Fruit fly (Drosophila melanogaster) whole organism, embryonic: ENCODE results near the gene Mrp5.

ENCODE experiments used
- Adf1 ChIP-seq: fragments of 200-800 bp; sonication (Bioruptor generic); IDR thresholded peaks from 2 replicates; pipeline ENCODE4 v1.3.6; 2022; ENCODE audit warnings: missing biosample characterization, missing genetic modification characterization
- Antp ChIP-seq: fragments of 200-800 bp; sonication (Bioruptor generic); optimal IDR thresholded peaks from 3 replicates; lab custom pipeline; 2016; ENCODE audit warnings: missing biosample characterization, missing genetic modification characterization
- Atf6 ChIP-seq: fragments of 200-800 bp; sonication (Bioruptor generic); IDR thresholded peaks from 2 replicates; pipeline ENCODE4 v1.3.6; 2022; ENCODE audit warnings: missing biosample characterization, missing genetic modification characterization
- CG10274 ChIP-seq: fragments of 200-800 bp; sonication (Bioruptor generic); optimal IDR thresholded peaks from 3 replicates; lab custom pipeline; 2017; ENCODE audit warnings: missing biosample characterization, mild to moderate bottlenecking, missing genetic modification characterization
- CG11456 ChIP-seq: fragments of 200-800 bp; sonication (Bioruptor generic); IDR thresholded peaks from 3 replicates; pipeline ENCODE4 v1.3.6; 2022; ENCODE audit warnings: missing biosample characterization, missing genetic modification characterization
- CG12219 ChIP-seq: fragments of 200-800 bp; sonication (Bioruptor generic); optimal IDR thresholded peaks from 3 replicates; lab custom pipeline; 2018; ENCODE audit warnings: missing biosample characterization, mild to moderate bottlenecking, missing genetic modification characterization
- CG13287 ChIP-seq: fragments of 200-800 bp; sonication (Bioruptor generic); IDR thresholded peaks from 2 replicates; pipeline ENCODE4 v1.3.6; 2022; ENCODE audit warnings: missing biosample characterization, missing genetic modification characterization; ENCODE audit not compliant: partially characterized antibody
- CG13624 ChIP-seq: fragments of 200-800 bp; sonication (Bioruptor generic); optimal IDR thresholded peaks from 2 replicates; lab custom pipeline; 2016; ENCODE audit warnings: missing biosample characterization, missing genetic modification characterization
- CG14710 ChIP-seq: fragments of 200-800 bp; sonication (Bioruptor generic); optimal IDR thresholded peaks from 3 replicates; lab custom pipeline; 2019; ENCODE audit warnings: missing biosample characterization, mild to moderate bottlenecking, missing genetic modification characterization, moderate library complexity
- CG1647 ChIP-seq: fragments of 200-800 bp; sonication (Bioruptor generic); optimal IDR thresholded peaks from 3 replicates; lab custom pipeline; 2016; ENCODE audit warnings: missing biosample characterization, missing genetic modification characterization
- CG16863 ChIP-seq: fragments of 200-800 bp; sonication (Bioruptor generic); optimal IDR thresholded peaks from 3 replicates; lab custom pipeline; 2016; ENCODE audit warnings: missing biosample characterization, missing genetic modification characterization
- CG17385 ChIP-seq: fragments of 200-800 bp; sonication (Bioruptor generic); optimal IDR thresholded peaks from 3 replicates; lab custom pipeline; 2018; ENCODE audit warnings: missing biosample characterization, mild to moderate bottlenecking, missing genetic modification characterization
- CG2712 ChIP-seq: fragments of 200-800 bp; optimal IDR thresholded peaks from 3 replicates; lab custom pipeline; 2019; ENCODE audit warnings: missing biosample characterization, mild to moderate bottlenecking, missing genetic modification characterization, moderate library complexity
- CG31224 ChIP-seq: fragments of 200-800 bp; sonication (Bioruptor generic); IDR thresholded peaks from 2 replicates; pipeline ENCODE4 v1.3.6; 2022; ENCODE audit warnings: missing biosample characterization, missing genetic modification characterization
- CG32532 ChIP-seq: fragments of 200-800 bp; sonication (Bioruptor generic); IDR thresholded peaks from 2 replicates; pipeline ENCODE4 v1.3.6; 2022; ENCODE audit warnings: missing biosample characterization, missing genetic modification characterization
- CG3726 ChIP-seq: fragments of 200-800 bp; sonication (Bioruptor generic); IDR thresholded peaks from 3 replicates; pipeline ENCODE4, ENCODE4 v1.3.6; 2022; ENCODE audit warnings: missing biosample characterization, missing genetic modification characterization
- CG3847 ChIP-seq: fragments of 200-800 bp; sonication (Bioruptor generic); IDR thresholded peaks from 2 replicates; pipeline ENCODE4 v1.3.6; 2022; ENCODE audit warnings: missing biosample characterization, missing genetic modification characterization
- CG4404 ChIP-seq: fragments of 200-800 bp; sonication (Bioruptor generic); IDR thresholded peaks from 2 replicates; pipeline ENCODE4 v1.3.6; 2022; ENCODE audit warnings: missing biosample characterization, missing genetic modification characterization
- CG4820 ChIP-seq: fragments of 200-800 bp; sonication (Bioruptor generic); optimal IDR thresholded peaks from 3 replicates; lab custom pipeline; 2016; ENCODE audit warnings: missing biosample characterization, missing genetic modification characterization
- CG6854 ChIP-seq: fragments of 200-800 bp; sonication (Bioruptor generic); optimal IDR thresholded peaks from 3 replicates; lab custom pipeline; 2017; ENCODE audit warnings: missing biosample characterization, mild to moderate bottlenecking, missing genetic modification characterization
- CHES-1-like ChIP-seq: fragments of 200-800 bp; sonication (Bioruptor generic); optimal IDR thresholded peaks from 2 replicates; lab custom pipeline; 2016; ENCODE audit warnings: missing biosample characterization, missing genetic modification characterization
- CTCF ChIP-seq: fragments of 200-800 bp; sonication (Bioruptor generic); optimal IDR thresholded peaks from 2 replicates; lab custom pipeline; 2017; ENCODE audit warnings: missing biosample characterization, mild to moderate bottlenecking, missing genetic modification characterization, moderate library complexity
- Dek ChIP-seq: fragments of 200-800 bp; sonication (Bioruptor generic); optimal IDR thresholded peaks from 3 replicates; lab custom pipeline; 2019; ENCODE audit warnings: missing biosample characterization, mild to moderate bottlenecking, missing genetic modification characterization, moderate library complexity
- Kr ChIP-seq: fragments of 200-800 bp; sonication (Bioruptor generic); optimal IDR thresholded peaks from 2 replicates; lab custom pipeline; 2017; ENCODE audit warnings: missing biosample characterization, mild to moderate bottlenecking, missing genetic modification characterization
- Lpt ChIP-seq: fragments of >200 bp; optimal IDR thresholded peaks from 2 replicates; lab custom pipeline; 2018; ENCODE audit warnings: missing biosample characterization, missing genetic modification characterization
- Max ChIP-seq: fragments of 200-800 bp; sonication (Bioruptor generic); optimal IDR thresholded peaks from 2 replicates; lab custom pipeline; 2016; ENCODE audit warnings: missing biosample characterization, mild to moderate bottlenecking, missing genetic modification characterization
- NfI ChIP-seq: fragments of 200-800 bp; sonication (Bioruptor generic); optimal IDR thresholded peaks from 3 replicates; lab custom pipeline; 2018; ENCODE audit warnings: missing biosample characterization, mild to moderate bottlenecking, missing genetic modification characterization, moderate library complexity
- Opbp ChIP-seq: fragments of 200-800 bp; sonication (Bioruptor generic); IDR thresholded peaks from 3 replicates; pipeline ENCODE4 v1.3.6; 2022; ENCODE audit warnings: missing biosample characterization, missing genetic modification characterization; ENCODE audit not compliant: partially characterized antibody
- Optix ChIP-seq: fragments of 200-800 bp; sonication (Bioruptor generic); IDR thresholded peaks from 3 replicates; pipeline ENCODE4 v1.3.6; 2022; ENCODE audit warnings: missing biosample characterization, missing genetic modification characterization
- Scr ChIP-seq: fragments of 200-800 bp; sonication (Bioruptor generic); IDR thresholded peaks from 2 replicates; pipeline ENCODE4 v1.3.6; 2022; ENCODE audit warnings: missing biosample characterization, missing genetic modification characterization; ENCODE audit not compliant: partially characterized antibody
- ci ChIP-seq: fragments of 200-800 bp; sonication (Bioruptor generic); IDR thresholded peaks from 3 replicates; pipeline ENCODE4 v1.3.6; 2022; ENCODE audit warnings: missing biosample characterization, missing genetic modification characterization
- crol ChIP-seq: fragments of 200-800 bp; sonication (Bioruptor generic); IDR thresholded peaks from 2 replicates; pipeline ENCODE4 v1.3.6; 2022; ENCODE audit warnings: missing biosample characterization, missing genetic modification characterization
- da ChIP-seq: fragments of 200-800 bp; sonication (Bioruptor generic); optimal IDR thresholded peaks from 2 replicates; lab custom pipeline; 2016; ENCODE audit warnings: missing biosample characterization, missing genetic modification characterization
- dmrt11E ChIP-seq: fragments of 200-800 bp; sonication (Bioruptor generic); optimal IDR thresholded peaks from 3 replicates; lab custom pipeline; 2018; ENCODE audit warnings: missing biosample characterization, mild to moderate bottlenecking, missing genetic modification characterization, moderate library complexity
- fd102C ChIP-seq: fragments of 200-800 bp; sonication (Bioruptor generic); optimal IDR thresholded peaks from 2 replicates; lab custom pipeline; 2018; ENCODE audit warnings: missing biosample characterization, mild to moderate bottlenecking, missing genetic modification characterization, moderate library complexity
- hb ChIP-seq: fragments of 200-800 bp; sonication (Bioruptor generic); IDR thresholded peaks from 3 replicates; pipeline ENCODE4 v1.3.6; 2022; ENCODE audit warnings: missing biosample characterization, missing genetic modification characterization; ENCODE audit not compliant: partially characterized antibody
- hth ChIP-seq: fragments of >200 bp; optimal IDR thresholded peaks from 2 replicates; lab custom pipeline; 2017; ENCODE audit warnings: inconsistent platforms
- knrl ChIP-seq: fragments of 200-800 bp; sonication (Bioruptor generic); IDR thresholded peaks from 3 replicates; pipeline ENCODE4 v1.3.6; 2022; ENCODE audit warnings: missing biosample characterization, missing genetic modification characterization; ENCODE audit not compliant: partially characterized antibody
- lab ChIP-seq: fragments of 200-800 bp; sonication (Bioruptor generic); optimal IDR thresholded peaks from 3 replicates; lab custom pipeline; 2017; ENCODE audit warnings: missing biosample characterization, missing genetic modification characterization, mild to moderate bottlenecking, moderate library complexity, missing genetic modification reagents
- lilli ChIP-seq: fragments of 200-800 bp; sonication (Bioruptor generic); optimal IDR thresholded peaks from 3 replicates; lab custom pipeline; 2016; ENCODE audit warnings: missing biosample characterization, missing genetic modification characterization
- nmo ChIP-seq: fragments of 200-800 bp; sonication (Bioruptor generic); optimal IDR thresholded peaks from 2 replicates; lab custom pipeline; 2018; ENCODE audit warnings: missing biosample characterization, mild to moderate bottlenecking, missing genetic modification characterization, moderate library complexity
- oc ChIP-seq: fragments of 200-800 bp; sonication (Bioruptor generic); optimal IDR thresholded peaks from 2 replicates; lab custom pipeline; 2018; ENCODE audit warnings: missing biosample characterization, mild to moderate bottlenecking, missing genetic modification characterization, moderate library complexity
- pfk ChIP-seq: fragments of 200-800 bp; sonication (Bioruptor generic); optimal IDR thresholded peaks from 2 replicates; lab custom pipeline; 2018; ENCODE audit warnings: missing biosample characterization, mild to moderate bottlenecking, missing genetic modification characterization, moderate library complexity
- phol ChIP-seq: fragments of 200-800 bp; sonication (Bioruptor generic); optimal IDR thresholded peaks from 3 replicates; lab custom pipeline; 2018; ENCODE audit warnings: missing biosample characterization, mild to moderate bottlenecking, missing genetic modification characterization, moderate library complexity
- rib ChIP-seq: fragments of 200-800 bp; sonication (Bioruptor generic); IDR thresholded peaks from 2 replicates; pipeline ENCODE4 v1.3.6; 2022; ENCODE audit warnings: missing biosample characterization, missing genetic modification characterization
- run ChIP-seq: fragments of 200-800 bp; sonication (Bioruptor generic); optimal IDR thresholded peaks from 3 replicates; lab custom pipeline; 2018; ENCODE audit warnings: missing biosample characterization, mild to moderate bottlenecking, missing genetic modification characterization
- sug ChIP-seq: fragments of 200-800 bp; optimal IDR thresholded peaks from 2 replicates; lab custom pipeline; 2019; ENCODE audit warnings: missing biosample characterization, mild to moderate bottlenecking, missing genetic modification characterization, moderate library complexity
- usp ChIP-seq: fragments of >200 bp; optimal IDR thresholded peaks from 2 replicates; lab custom pipeline; 2017; ENCODE audit warnings: missing biosample characterization, missing genetic modification characterization
- wek ChIP-seq: fragments of 200-800 bp; sonication (Bioruptor generic); optimal IDR thresholded peaks from 3 replicates; lab custom pipeline; 2018; ENCODE audit warnings: missing biosample characterization, mild to moderate bottlenecking, missing genetic modification characterization, moderate library complexity
- zfh1 ChIP-seq: fragments of 200-800 bp; sonication (Bioruptor generic); IDR thresholded peaks from 3 replicates; pipeline ENCODE4 v1.3.6; 2022; ENCODE audit warnings: missing biosample characterization, missing genetic modification characterization
- zfh2 ChIP-seq: fragments of 200-800 bp; sonication (Bioruptor generic); optimal IDR thresholded peaks from 2 replicates; lab custom pipeline; 2016; ENCODE audit warnings: missing biosample characterization, missing genetic modification characterization

Gene Mrp5

dm6 chr3R:19905932-19906439, 30.5 kb upstream of the Mrp5 start (continued):
- TF ChIP-seq knrl (GFP tag; lab: Robert Waterston, UW) = 0 out of 3 replicates have a peak, but pooled peaks have one; percentile 6
- TF ChIP-seq CG16863 (GFP tag; lab: Kevin White, UChicago) = peak; percentile 82
- no peak for TF ChIP-seq Scr (GFP tag; lab: Robert Waterston, UW)
- TF ChIP-seq CG3726 = peak; percentile 78; the same call in 1 of the 3 replicates
- TF ChIP-seq Max (GFP tag; lab: Kevin White, UChicago) = peak; percentile 47
- TF ChIP-seq CG10274 (GFP tag; lab: Kevin White, UChicago) = peak; percentile 65
- no peak for TF ChIP-seq Opbp (GFP tag; lab: Robert Waterston, UW)
- peak; percentile 82 for TF ChIP-seq zfh2 (GFP tag; lab: Kevin White, UChicago)
- TF ChIP-seq CG17385 (GFP tag; lab: Kevin White, UChicago) = peak; percentile 59
- peak; percentile 44 for TF ChIP-seq oc
- TF ChIP-seq rib (GFP tag; lab: Robert Waterston, UW) = peak; percentile 73
- peak; percentile 25 for TF ChIP-seq CTCF
- peak; percentile 92 for TF ChIP-seq lab (GFP tag; lab: Kevin White, UChicago)
- no peak for TF ChIP-seq Kr (GFP tag; lab: Kevin White, UChicago)
- peak; percentile 74 for TF ChIP-seq NfI
- peak; percentile 80 for TF ChIP-seq CG31224 (GFP tag; lab: Robert Waterston, UW)
- no peak for TF ChIP-seq run (tag; lab: Kevin White, UChicago)
- peak; percentile 49 for TF ChIP-seq CG4820
- no peak for TF ChIP-seq crol
- TF ChIP-seq lilli = peak; percentile 91
- peak; percentile 46 for TF ChIP-seq dmrt11E
- peak; percentile 91 for TF ChIP-seq CG32532
- TF ChIP-seq ci (GFP tag; lab: Robert Waterston, UW) = peak; percentile 90
- TF ChIP-seq hb = no peak
- peak; percentile 49 for TF ChIP-seq nmo (GFP tag; lab: Kevin White, UChicago)
- peak; percentile 75 for TF ChIP-seq CG1647 (GFP tag; lab: Kevin White, UChicago)
- TF ChIP-seq CG13287 = no peak
- no peak for TF ChIP-seq fd102C
- TF ChIP-seq CG14710 (tag; lab: Kevin White, UChicago) = peak; percentile 6
- TF ChIP-seq Atf6 = peak; percentile 86
- no peak for TF ChIP-seq hth (lab: Kevin White, UChicago)
- peak; percentile 80 for TF ChIP-seq CG11456 (GFP tag; lab: Robert Waterston, UW)
- peak; percentile 48 for TF ChIP-seq da (GFP tag; lab: Kevin White, UChicago)
- peak; percentile 73 for TF ChIP-seq CG3847
- TF ChIP-seq CG12219 = peak; percentile 78
- TF ChIP-seq wek = no peak
- peak; percentile 59 for TF ChIP-seq Dek (tag; lab: Kevin White, UChicago)
- no peak for TF ChIP-seq pfk (GFP tag; lab: Kevin White, UChicago)
- TF ChIP-seq zfh1 (GFP tag; lab: Robert Waterston, UW) = peak; percentile 81
- no peak for TF ChIP-seq usp (GFP tag; lab: Kevin White, UChicago)
- TF ChIP-seq sug (tag; lab: Kevin White, UChicago) = peak; percentile 98
- TF ChIP-seq phol (tag; lab: Kevin White, UChicago) = peak; percentile 72
- peak; percentile 51 for TF ChIP-seq CG6854
- peak; percentile 76 for TF ChIP-seq Optix (GFP tag; lab: Robert Waterston, UW)
- peak; percentile 66 for TF ChIP-seq CG4404 (GFP tag; lab: Robert Waterston, UW)
- TF ChIP-seq CHES-1-like (GFP tag; lab: Kevin White, UChicago) = peak; percentile 66
- peak; percentile 79 for TF ChIP-seq Antp
- TF ChIP-seq CG13624 (GFP tag; lab: Kevin White, UChicago) = peak; percentile 85
- TF ChIP-seq Lpt = no peak
- TF ChIP-seq CG2712 (tag; lab: Kevin White, UChicago) = peak; percentile 75
- peak; percentile 64 for TF ChIP-seq Adf1 (GFP tag; lab: Robert Waterston, UW)
